Fruit fly (Drosophila melanogaster): ENCODE measurements around the gene scny.
A peak's percentile ranks its signal among the peaks of the same experiment; 100 is the strongest.

scny gene

DNA sequence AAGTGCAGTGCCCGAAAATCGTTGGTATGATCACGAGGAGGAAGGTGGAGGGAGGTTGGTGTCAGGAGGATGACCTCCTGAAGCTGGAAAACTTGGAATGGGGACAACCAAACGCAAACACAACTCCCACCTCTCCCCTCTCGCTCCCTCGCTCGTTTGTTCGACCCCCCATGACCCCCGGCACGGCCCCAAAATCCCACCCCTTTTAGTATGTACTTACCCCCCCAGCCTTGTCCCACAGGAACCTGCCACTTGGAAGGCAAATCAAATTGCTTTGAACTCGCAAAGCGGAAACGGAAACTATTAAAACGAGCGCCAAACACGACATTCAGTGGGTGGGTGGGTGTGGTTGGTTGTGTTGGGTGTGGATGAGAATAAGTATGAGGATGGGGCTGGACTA lies 37.2 kb upstream of the scny start:
- TF ChIP-seq CG31627 (GFP tag; optimal IDR thresholded peaks at IDR 0.05): no peak
- no peak for TF ChIP-seq CG32006 (GFP tag; optimal IDR thresholded peaks at IDR 0.05)
- no peak for TF ChIP-seq Ets21C (GFP tag; optimal IDR thresholded peaks at IDR 0.05)
- TF ChIP-seq CG10631 (GFP tag; optimal IDR thresholded peaks at IDR 0.05): no peak
- no peak for TF ChIP-seq CG4318 (GFP tag; optimal IDR thresholded peaks at IDR 0.05)
- TF ChIP-seq Eip78C (GFP tag): no peak

dm6 chr3L:5749616-5750336 lies 19.0 kb upstream of the scny start:
- TF ChIP-seq CG34406 (GFP tag; optimal IDR thresholded peaks at IDR 0.05) (no peak), CG6854 (GFP tag; optimal IDR thresholded peaks at IDR 0.05) (no peak), Eip78C (GFP tag) (peak; percentile 4), Hr39 (GFP tag; optimal IDR thresholded peaks at IDR 0.05) (no peak), CG31627 (GFP tag; optimal IDR thresholded peaks at IDR 0.05) (no peak), CG8632 (GFP tag; optimal IDR thresholded peaks at IDR 0.05) (no peak), dac (GFP tag; optimal IDR thresholded peaks at IDR 0.05) (no peak), Hr4 (GFP tag; optimal IDR thresholded peaks at IDR 0.05) (no peak), CG11294 (GFP tag; IDR thresholded peaks at IDR 0.05) (no peak), fd85E (GFP tag; optimal IDR thresholded peaks at IDR 0.05) (no peak), CG4318 (GFP tag; optimal IDR thresholded peaks at IDR 0.05) (no peak), Met (GFP tag; optimal IDR thresholded peaks at IDR 0.05) (no peak), Ets96B (tag; optimal IDR thresholded peaks at IDR 0.05) (no peak), CG10631 (GFP tag; optimal IDR thresholded peaks at IDR 0.05) (no peak), cyc (GFP tag; optimal IDR thresholded peaks at IDR 0.05) (no peak), CG11902 (GFP tag; optimal IDR thresholded peaks at IDR 0.05) (no peak), salr (GFP tag; optimal IDR thresholded peaks at IDR 0.05) (no peak), CG16779 (tag; optimal IDR thresholded peaks at IDR 0.05) (no peak), CG3919 (GFP tag; optimal IDR thresholded peaks at IDR 0.05) (no peak), acj6 (GFP tag; optimal IDR thresholded peaks at IDR 0.05) (no peak), fd59A (GFP tag; optimal IDR thresholded peaks at IDR 0.05) (no peak), CG6163 (GFP tag; IDR thresholded peaks at IDR 0.05) (no peak), fkh (GFP tag; optimal IDR thresholded peaks at IDR 0.05) (no peak), dsx (GFP tag; optimal IDR thresholded peaks at IDR 0.05; ENCODE audit: poor library complexity, severe bottlenecking) (peak; percentile 35), CG7368 (GFP tag; optimal IDR thresholded peaks at IDR 0.05) (no peak), esn (GFP tag; optimal IDR thresholded peaks at IDR 0.05) (no peak), Sox14 (GFP tag; optimal IDR thresholded peaks at IDR 0.05) (peak; percentile 0), Eip93F (GFP tag; optimal IDR thresholded peaks at IDR 0.05) (no peak), CG11762 (GFP tag; optimal IDR thresholded peaks at IDR 0.05; ENCODE audit: insufficient read depth) (no peak), Eip75B (GFP tag; optimal IDR thresholded peaks at IDR 0.05) (no peak), CG10669 (GFP tag; optimal IDR thresholded peaks at IDR 0.05) (no peak), CG6808 (GFP tag; optimal IDR thresholded peaks at IDR 0.05) (peak; percentile 35), svp (GFP tag) (peak; percentile 55)

- no peak for TF ChIP-seq Eip78C (GFP tag)
- no peak for TF ChIP-seq CG11762 (GFP tag; optimal IDR thresholded peaks at IDR 0.05; ENCODE audit: insufficient read depth)
- TF ChIP-seq Met (GFP tag; optimal IDR thresholded peaks at IDR 0.05): no peak
- no peak for TF ChIP-seq dac (GFP tag; optimal IDR thresholded peaks at IDR 0.05)
- no peak for TF ChIP-seq cyc (GFP tag; optimal IDR thresholded peaks at IDR 0.05)
- no peak for TF ChIP-seq CG4318 (GFP tag; optimal IDR thresholded peaks at IDR 0.05)
- no peak for TF ChIP-seq svp (GFP tag)
- no peak for TF ChIP-seq CG7368 (GFP tag; optimal IDR thresholded peaks at IDR 0.05)
- no peak for TF ChIP-seq CG10631 (GFP tag; optimal IDR thresholded peaks at IDR 0.05)
- no peak for TF ChIP-seq achi (GFP tag; optimal IDR thresholded peaks at IDR 0.05)
- TF ChIP-seq CG6854 (GFP tag; optimal IDR thresholded peaks at IDR 0.05): no peak
Observed at dm6 chr3L:5751417-5751739, 17.4 kb upstream of the scny start.

All from whole organism, prepupa.